Worm (Caenorhabditis elegans) whole organism, midembryonic: ENCODE results near the gene F46G11.2.
A peak's percentile ranks its signal among the peaks of the same experiment; 100 is the strongest.

ENCODE experiments used
- T22C8.4 ChIP-seq: fragments of 200-800 bp; sonication (Bioruptor generic); IDR thresholded peaks from 2 replicates; pipeline ENCODE4 v1.3.6; 2022; ENCODE audit warnings: missing genetic modification characterization, missing compliant biosample characterization
- cog-1 ChIP-seq: sonication (generic microtip); optimal IDR thresholded peaks from 2 replicates; lab custom pipeline; 2016; ENCODE audit warnings: missing genetic modification characterization, missing compliant biosample characterization
- flt-1 ChIP-seq: fragments of 200-800 bp; sonication (Bioruptor generic); IDR thresholded peaks from 2 replicates; pipeline ENCODE4 v1.3.6; 2022; ENCODE audit warnings: missing genetic modification characterization, missing compliant biosample characterization
- klf-2 ChIP-seq: fragments of 200-800 bp; sonication (Bioruptor generic); conservative IDR thresholded peaks from 2 replicates; pipeline ENCODE4 v1.3.6; 2022; ENCODE audit warnings: missing genetic modification reagents, missing genetic modification characterization, missing compliant biosample characterization
- med-1 ChIP-seq: sonication (generic microtip); optimal IDR thresholded peaks from 2 replicates; lab custom pipeline; 2017; ENCODE audit warnings: missing genetic modification characterization, mild to moderate bottlenecking, missing compliant biosample characterization, antibody characterized with exemption, missing genetic modification reagents; ENCODE audit not compliant: insufficient read depth
- ref-1 ChIP-seq: fragments of 200-800 bp; sonication (Bioruptor generic); conservative IDR thresholded peaks from 2 replicates; pipeline ENCODE4 v1.3.6; 2022; ENCODE audit warnings: missing genetic modification reagents, missing genetic modification characterization, missing compliant biosample characterization
- tab-1 ChIP-seq: fragments of 200-800 bp; sonication (Bioruptor generic); IDR thresholded peaks from 2 replicates; pipeline ENCODE4 v1.3.6; 2022; ENCODE audit warnings: missing genetic modification characterization, missing compliant biosample characterization
- ztf-23 ChIP-seq: fragments of 200-800 bp; sonication (Bioruptor generic); IDR thresholded peaks from 2 replicates; pipeline ENCODE4 v1.3.6; 2022; ENCODE audit warnings: missing genetic modification reagents, missing genetic modification characterization, missing compliant biosample characterization
- ztf-29 ChIP-seq: fragments of 200-800 bp; sonication (Bioruptor generic); IDR thresholded peaks from 2 replicates; pipeline ENCODE4 v1.3.6; 2022; ENCODE audit warnings: missing genetic modification reagents, missing genetic modification characterization, missing compliant biosample characterization

Gene F46G11.2

ce11 chrX:5775804-5776252 lies 12.1 kb upstream of the F46G11.2 start:
- TF ChIP-seq ref-1 (GFP tag; lab: Robert Waterston, UW): no peak
- TF ChIP-seq T22C8.4 (GFP tag; lab: Robert Waterston, UW): no peak
- TF ChIP-seq cog-1: peak; percentile 35
- TF ChIP-seq klf-2 (GFP tag; lab: Robert Waterston, UW): no peak
- peak; percentile 72; the same call in 1 of the 2 replicates for TF ChIP-seq tab-1
- TF ChIP-seq ztf-29 (GFP tag; lab: Robert Waterston, UW): no peak
- 0 out of 2 replicates have a peak, but pooled peaks have one; percentile 42 for TF ChIP-seq ztf-23 (GFP tag; lab: Robert Waterston, UW)

DNA sequence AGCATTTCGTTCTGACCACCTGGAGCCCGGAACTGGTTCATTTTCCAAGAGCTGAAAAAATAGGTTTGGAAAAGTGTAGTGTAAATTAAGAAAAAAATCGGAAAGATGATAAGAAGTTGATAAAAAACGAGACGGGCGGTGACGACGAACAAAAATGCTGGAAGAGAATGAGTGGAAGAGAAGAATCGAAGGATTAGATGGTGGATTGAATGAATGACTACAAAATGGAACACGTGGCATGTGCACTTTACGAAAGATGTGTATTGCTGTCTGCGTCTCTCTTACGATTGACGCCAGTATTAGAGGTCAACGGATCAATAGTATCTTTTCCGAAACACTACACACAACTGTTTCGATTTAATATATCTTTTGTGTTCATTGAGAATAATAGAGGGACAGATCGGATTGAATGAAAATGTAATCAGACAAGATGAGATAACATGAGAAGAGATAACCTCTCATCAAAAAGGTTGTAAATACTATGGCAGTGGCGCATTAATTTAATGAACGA lies 7.2 kb upstream of the F46G11.2 start, which contains the start of gene sft-4:
Gene sft-4 (minus strand): TSS at position 51 of the 511 bp plus-strand sequence.
- 0 out of 2 replicates have a peak, but pooled peaks have one; percentile 6 for TF ChIP-seq T22C8.4 (GFP tag; lab: Robert Waterston, UW)
- TF ChIP-seq tab-1: no peak
- peak; percentile 62 for TF ChIP-seq cog-1

DNA sequence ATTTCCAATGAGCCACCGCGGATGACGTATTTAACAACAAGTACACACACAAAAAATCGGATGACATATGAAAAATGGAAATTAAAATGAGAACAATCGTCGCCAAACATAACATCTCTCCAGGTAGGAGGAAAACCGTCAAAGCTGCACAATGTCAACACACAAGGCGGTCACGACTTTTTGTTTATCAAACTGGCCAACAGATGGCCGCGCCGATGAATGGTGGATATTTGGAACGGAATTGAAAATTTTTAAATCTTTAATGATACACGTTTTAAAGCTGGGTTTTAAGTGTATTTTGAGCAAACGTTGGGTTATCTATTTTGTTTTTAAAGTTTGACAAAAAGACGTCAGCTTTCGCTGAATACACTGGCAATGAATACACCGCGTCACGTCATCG lies 6.7 kb upstream of the F46G11.2 start:
- TF ChIP-seq tab-1 (no peak), ref-1 (GFP tag; lab: Robert Waterston, UW) (no peak), ztf-23 (GFP tag; lab: Robert Waterston, UW) (no peak), cog-1 (no peak), med-1 (GFP tag; lab: Kevin White, UChicago) (no peak), klf-2 (GFP tag; lab: Robert Waterston, UW) (no peak), ztf-29 (GFP tag; lab: Robert Waterston, UW) (no peak), flt-1 (GFP tag; lab: Robert Waterston, UW) (no peak), T22C8.4 (GFP tag; lab: Robert Waterston, UW) (no peak)

DNA sequence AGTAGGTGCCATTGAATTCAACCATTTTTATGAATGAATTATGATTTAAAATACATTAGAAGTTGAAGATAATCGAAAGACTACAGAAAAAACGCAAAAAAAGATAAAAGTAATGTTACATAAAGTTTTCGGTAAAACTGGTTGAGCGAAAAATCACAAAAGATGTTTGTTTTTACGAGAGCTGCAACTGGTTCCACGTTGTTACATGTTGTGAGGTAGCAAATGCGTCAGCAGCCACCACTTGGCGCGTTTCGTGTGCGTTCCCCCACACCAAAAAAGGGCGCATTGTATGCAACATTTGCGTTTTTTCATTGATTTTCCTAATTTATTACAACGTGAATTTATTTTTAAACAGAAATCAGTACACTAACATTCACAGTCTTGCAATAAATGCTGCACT lies 5.8 kb upstream of the F46G11.2 start, which contains the start of gene gakh-1:
Gene gakh-1 (plus strand): TSS at position 347 of the 400 bp plus-strand sequence.
- TF ChIP-seq tab-1: no peak
- TF ChIP-seq med-1 (GFP tag; lab: Kevin White, UChicago): no peak
- no peak for TF ChIP-seq ztf-29 (GFP tag; lab: Robert Waterston, UW)
- TF ChIP-seq klf-2 (GFP tag; lab: Robert Waterston, UW): no peak
- TF ChIP-seq ref-1 (GFP tag; lab: Robert Waterston, UW): no peak
- no peak for TF ChIP-seq T22C8.4 (GFP tag; lab: Robert Waterston, UW)
- TF ChIP-seq cog-1: no peak
- TF ChIP-seq ztf-23 (GFP tag; lab: Robert Waterston, UW): no peak
- TF ChIP-seq flt-1 (GFP tag; lab: Robert Waterston, UW): no peak

- TF ChIP-seq flt-1 (GFP tag; lab: Robert Waterston, UW) (no peak), ztf-23 (GFP tag; lab: Robert Waterston, UW) (no peak), T22C8.4 (GFP tag; lab: Robert Waterston, UW) (no peak), klf-2 (GFP tag; lab: Robert Waterston, UW) (no peak), cog-1 (no peak), ztf-29 (GFP tag; lab: Robert Waterston, UW) (no peak), med-1 (GFP tag; lab: Kevin White, UChicago) (no peak), tab-1 (no peak), ref-1 (GFP tag; lab: Robert Waterston, UW) (no peak)
These were observed 1.8 kb upstream of the F46G11.2 start, which contains the start of gene F46G11.6 for ce11 chrX:5786193-5786592. Gene F46G11.6 (plus strand): TSS chrX:5786493.

- TF ChIP-seq cog-1: no peak
- TF ChIP-seq flt-1 (GFP tag; lab: Robert Waterston, UW): no peak
- TF ChIP-seq med-1 (GFP tag; lab: Kevin White, UChicago): no peak
- no peak for TF ChIP-seq klf-2 (GFP tag; lab: Robert Waterston, UW)
- no peak for TF ChIP-seq ref-1 (GFP tag; lab: Robert Waterston, UW)
- no peak for TF ChIP-seq ztf-23 (GFP tag; lab: Robert Waterston, UW)
- TF ChIP-seq ztf-29 (GFP tag; lab: Robert Waterston, UW): no peak
- no peak for TF ChIP-seq tab-1
- no peak for TF ChIP-seq T22C8.4 (GFP tag; lab: Robert Waterston, UW)
These were observed 3.0 kb downstream of the F46G11.2 start, which contains the start of gene twnk-1 for ce11 chrX:5790915-5791314. Gene twnk-1 (plus strand): TSS chrX:5791215.

ce11 chrX:5794432-5794831 lies 6.5 kb downstream of the F46G11.2 start:
- TF ChIP-seq med-1 (GFP tag; lab: Kevin White, UChicago): no peak
- TF ChIP-seq tab-1: no peak
- TF ChIP-seq T22C8.4 (GFP tag; lab: Robert Waterston, UW): no peak
- TF ChIP-seq ztf-23 (GFP tag; lab: Robert Waterston, UW): no peak
- no peak for TF ChIP-seq flt-1 (GFP tag; lab: Robert Waterston, UW)
- TF ChIP-seq cog-1: no peak
- no peak for TF ChIP-seq ref-1 (GFP tag; lab: Robert Waterston, UW)
- TF ChIP-seq klf-2 (GFP tag; lab: Robert Waterston, UW): no peak
- no peak for TF ChIP-seq ztf-29 (GFP tag; lab: Robert Waterston, UW)

DNA sequence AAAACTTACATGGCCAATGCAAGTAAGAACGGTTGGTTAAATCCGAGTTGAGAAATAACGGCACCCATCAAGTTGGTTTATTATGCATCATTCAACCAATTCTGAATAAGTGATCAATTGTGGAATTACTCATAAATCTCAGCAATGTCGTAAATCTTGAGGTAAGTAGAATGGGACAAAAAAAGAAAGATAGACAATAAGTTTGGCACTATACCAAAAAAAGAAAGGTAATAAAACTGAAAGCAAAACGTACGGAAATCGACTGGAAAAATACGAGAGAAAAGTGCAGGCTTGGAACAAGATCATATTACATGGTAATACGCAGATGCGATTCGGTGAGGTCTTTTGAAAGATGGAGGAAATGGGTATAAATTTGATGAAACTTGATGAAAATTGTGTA lies 10.7 kb downstream of the F46G11.2 start, which contains the start of gene F46G11.4:
Gene F46G11.4 (minus strand): TSS at position 101 of the 400 bp plus-strand sequence.
- TF ChIP-seq cog-1 (no peak), ztf-29 (GFP tag; lab: Robert Waterston, UW) (no peak), ref-1 (GFP tag; lab: Robert Waterston, UW) (no peak), T22C8.4 (GFP tag; lab: Robert Waterston, UW) (no peak), med-1 (GFP tag; lab: Kevin White, UChicago) (no peak), ztf-23 (GFP tag; lab: Robert Waterston, UW) (no peak), klf-2 (GFP tag; lab: Robert Waterston, UW) (no peak), tab-1 (no peak), flt-1 (GFP tag; lab: Robert Waterston, UW) (no peak)

DNA sequence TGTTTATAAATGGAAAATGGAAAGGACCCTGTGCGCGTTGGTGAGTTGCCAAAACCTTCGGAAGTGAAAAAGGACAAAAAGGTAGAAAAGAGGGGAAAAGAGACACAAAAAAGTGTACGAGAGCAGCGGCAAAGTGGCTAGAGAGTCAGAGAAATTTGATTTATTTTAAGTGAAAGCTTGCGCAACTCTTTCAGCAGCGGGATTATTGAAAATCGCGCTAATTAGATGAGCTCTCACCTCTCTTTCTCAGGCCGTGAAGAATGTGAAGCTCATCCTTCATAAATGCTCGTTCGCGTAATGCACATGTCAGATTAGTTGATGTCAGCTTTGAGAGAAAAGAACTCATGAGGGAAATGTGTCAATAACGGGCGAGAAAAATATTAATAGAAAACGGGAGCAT lies 11.3 kb downstream of the F46G11.2 start:
- TF ChIP-seq cog-1: no peak
- no peak for TF ChIP-seq T22C8.4 (GFP tag; lab: Robert Waterston, UW)
- no peak for TF ChIP-seq ztf-23 (GFP tag; lab: Robert Waterston, UW)
